Fruit fly (Drosophila melanogaster): ENCODE results near the gene dbe.

DNA sequence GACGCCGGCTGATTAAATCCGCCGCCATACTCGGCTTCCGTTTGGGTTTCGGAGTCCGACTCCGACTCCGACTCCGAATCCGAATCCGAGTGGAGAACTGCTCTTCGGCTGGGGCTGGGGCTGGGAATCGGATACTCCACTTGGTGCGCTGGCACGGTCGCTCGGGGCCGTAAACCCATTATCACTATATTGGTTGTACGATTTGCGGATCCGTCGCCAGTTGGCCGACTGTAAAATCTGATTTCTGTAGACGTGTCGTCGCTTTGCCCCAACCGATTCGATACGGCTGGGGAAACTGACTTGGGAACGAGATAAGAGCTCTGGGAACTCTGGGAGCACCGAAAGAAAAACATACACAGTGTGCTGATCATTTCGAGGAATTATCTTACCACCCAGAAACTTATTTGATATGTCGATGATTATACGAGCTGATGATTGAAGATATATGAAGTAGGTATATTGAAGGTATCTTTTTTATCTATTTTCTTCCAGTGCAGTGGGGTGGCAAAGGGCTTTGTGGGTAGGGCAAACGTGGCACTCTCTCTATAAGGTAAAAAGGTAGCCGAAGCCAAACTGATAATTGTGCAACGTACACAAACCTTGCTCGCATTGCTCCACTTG, 11.7 kb downstream of the dbe start:
- TF ChIP-seq D1 (tag; optimal IDR thresholded peaks at IDR 0.05) (no peak), Pif1A (GFP tag; optimal IDR thresholded peaks at IDR 0.05) (no peak), fd96Ca (GFP tag; IDR thresholded peaks at IDR 0.05) (no peak), gl (tag; optimal IDR thresholded peaks at IDR 0.05) (no peak)

Data from whole organism, pupa.